Worm (Caenorhabditis elegans): ENCODE results near the gene sre-10.

The sre-10 gene

DNA sequence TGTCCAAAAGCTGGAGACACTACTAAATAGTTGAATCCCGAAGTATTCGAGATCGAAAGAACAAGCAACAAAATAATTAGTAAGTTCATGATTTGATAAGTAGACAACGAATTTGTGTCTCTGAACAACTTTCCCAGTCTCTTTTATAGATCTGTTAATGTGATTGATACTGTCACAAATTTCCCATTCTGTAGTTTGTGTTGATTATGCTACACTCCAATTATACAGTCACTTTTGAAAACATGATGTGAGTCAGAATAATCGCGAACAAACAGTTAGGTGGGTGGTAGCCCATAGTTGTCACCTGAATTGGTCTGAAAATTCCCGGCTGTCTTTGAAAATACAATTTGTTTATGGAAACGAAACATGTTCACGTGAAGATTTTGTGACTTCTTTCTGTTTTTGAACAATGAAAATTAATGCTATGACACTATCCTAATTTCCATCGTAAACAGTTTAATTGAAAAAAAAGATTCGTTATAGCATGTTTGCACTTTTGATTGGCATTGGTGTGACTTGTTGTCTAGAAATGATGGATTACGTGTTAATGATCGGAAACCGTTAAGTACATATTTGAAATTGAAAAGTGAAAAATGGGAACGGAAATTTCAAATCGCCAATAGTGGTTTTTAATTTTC, 31.2 kb downstream of the sre-10 start, which contains the start of gene ugt-41:
Gene ugt-41 (minus strand): TSS at position 119 of the 638 bp plus-strand sequence.
- TF ChIP-seq let-607 (tag; optimal IDR thresholded peaks at IDR 0.05) = no peak
- TF ChIP-seq fkh-3 (tag; optimal IDR thresholded peaks at IDR 0.05) = no peak
- no peak for TF ChIP-seq lir-1 (GFP tag; conservative IDR thresholded peaks at IDR 0.05)
- peak; percentile 85 for TF ChIP-seq unc-62 (GFP tag; optimal IDR thresholded peaks at IDR 0.05)
- TF ChIP-seq egl-18 (GFP tag; IDR thresholded peaks at IDR 0.05) = no peak
- peak; percentile 18 for TF ChIP-seq lin-40 (tag; optimal IDR thresholded peaks at IDR 0.05)
- TF ChIP-seq snpc-1.1 (tag; optimal IDR thresholded peaks at IDR 0.05; ENCODE audit: insufficient read depth) = no peak
- TF ChIP-seq nhr-80 (tag; optimal IDR thresholded peaks at IDR 0.05) = peak; percentile 42

ce11 chrV:7164210-7164609, 31.9 kb downstream of the sre-10 start, which contains the start of gene srh-83:
Gene srh-83 (plus strand): TSS chrV:7164510.
- TF ChIP-seq ekl-4 (GFP tag; IDR thresholded peaks at IDR 0.05) (no peak), efl-1 (GFP tag; optimal IDR thresholded peaks at IDR 0.05) (no peak), egrh-3 (GFP tag; IDR thresholded peaks at IDR 0.05) (no peak), madf-10 (tag; optimal IDR thresholded peaks at IDR 0.05) (no peak), mel-28 (tag; optimal IDR thresholded peaks at IDR 0.05; ENCODE audit: borderline replicate concordance) (no peak), Y53F4B.3 (GFP tag; IDR thresholded peaks at IDR 0.05) (no peak), dpl-1 (GFP tag; optimal IDR thresholded peaks at IDR 0.05) (no peak), ceh-27 (GFP tag; optimal IDR thresholded peaks at IDR 0.05) (no peak), madf-3 (GFP tag; IDR thresholded peaks at IDR 0.05) (no peak), ceh-79 (tag; optimal IDR thresholded peaks at IDR 0.05) (no peak)

DNA sequence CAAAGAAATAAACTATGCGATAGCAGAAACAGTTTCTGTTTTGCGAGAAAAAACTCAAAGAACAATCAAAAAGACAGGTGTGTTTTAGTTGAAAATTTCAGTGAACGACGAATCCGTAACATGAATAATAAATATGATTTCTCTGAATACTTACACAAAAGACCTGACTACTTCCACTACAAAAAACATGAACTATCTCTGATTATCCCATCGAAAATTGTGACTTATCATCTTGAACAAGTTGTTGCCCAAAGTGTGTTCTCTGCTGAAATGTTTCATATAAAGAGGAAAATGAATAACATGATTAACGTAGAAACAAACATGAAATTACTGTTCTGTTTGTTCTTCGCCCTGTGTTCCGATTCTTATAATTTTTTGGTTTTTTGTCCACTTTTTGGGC, 34.4 kb downstream of the sre-10 start, which contains the start of gene ugt-36:
Gene ugt-36 (plus strand): TSS at position 301 of the 400 bp plus-strand sequence.
- no peak for TF ChIP-seq ceh-79 (tag; optimal IDR thresholded peaks at IDR 0.05)
- no peak for TF ChIP-seq F57C9.4 (tag; optimal IDR thresholded peaks at IDR 0.05)
- TF ChIP-seq Y67H2A.10 (GFP tag; conservative IDR thresholded peaks at IDR 0.05) = no peak
- TF ChIP-seq C06A6.2 (GFP tag; conservative IDR thresholded peaks at IDR 0.05) = no peak
- no peak for TF ChIP-seq mxl-1 (tag; optimal IDR thresholded peaks at IDR 0.05)
- no peak for TF ChIP-seq ztf-28 (GFP tag; IDR thresholded peaks at IDR 0.05)
- no peak for TF ChIP-seq unc-130 (GFP tag; optimal IDR thresholded peaks at IDR 0.05)
- no peak for TF ChIP-seq pbrm-1 (GFP tag; IDR thresholded peaks at IDR 0.05)
- TF ChIP-seq akir-1 (GFP tag; optimal IDR thresholded peaks at IDR 0.05) = no peak
- no peak for TF ChIP-seq egrh-3 (GFP tag; IDR thresholded peaks at IDR 0.05)
- no peak for TF ChIP-seq attf-3 (GFP tag; conservative IDR thresholded peaks at IDR 0.05)
- no peak for TF ChIP-seq ztf-6 (GFP tag; IDR thresholded peaks at IDR 0.05)
- no peak for TF ChIP-seq dpff-1 (tag; optimal IDR thresholded peaks at IDR 0.05)
- no peak for TF ChIP-seq xnd-1 (tag; optimal IDR thresholded peaks at IDR 0.05)
- TF ChIP-seq F37B4.10 (GFP tag; IDR thresholded peaks at IDR 0.05) = no peak
- no peak for TF ChIP-seq ztf-22 (GFP tag; optimal IDR thresholded peaks at IDR 0.05)
- no peak for TF ChIP-seq ztf-26 (tag; optimal IDR thresholded peaks at IDR 0.05)
- no peak for TF ChIP-seq B0261.1 (tag; optimal IDR thresholded peaks at IDR 0.05)

ce11 chrV:7175201-7175600, 42.9 kb downstream of the sre-10 start, which contains the start of gene lgc-39:
Gene lgc-39 (plus strand): TSS chrV:7175501.
- TF ChIP-seq ekl-4 (GFP tag; IDR thresholded peaks at IDR 0.05) (no peak), madf-3 (GFP tag; IDR thresholded peaks at IDR 0.05) (no peak), T07F8.4 (tag; optimal IDR thresholded peaks at IDR 0.05) (no peak), hmg-20 (GFP tag; IDR thresholded peaks at IDR 0.05) (no peak), repo-1 (tag; optimal IDR thresholded peaks at IDR 0.05) (no peak), B0336.3 (GFP tag; IDR thresholded peaks at IDR 0.05) (no peak), F57A8.1 (GFP tag; optimal IDR thresholded peaks at IDR 0.05) (no peak), mel-28 (tag; optimal IDR thresholded peaks at IDR 0.05; ENCODE audit: borderline replicate concordance) (no peak), nhr-27 (tag; optimal IDR thresholded peaks at IDR 0.05) (no peak), Y67H2A.10 (GFP tag; conservative IDR thresholded peaks at IDR 0.05) (no peak), B0261.1 (tag; optimal IDR thresholded peaks at IDR 0.05) (no peak), snpc-3.4 (tag; optimal IDR thresholded peaks at IDR 0.05) (no peak), tbp1 (GFP tag; optimal IDR thresholded peaks at IDR 0.05) (no peak), ztf-3 (GFP tag; optimal IDR thresholded peaks at IDR 0.05) (no peak), ztf-6 (GFP tag; IDR thresholded peaks at IDR 0.05) (no peak), ets-4 (GFP tag; optimal IDR thresholded peaks at IDR 0.05) (no peak), dpff-1 (tag; optimal IDR thresholded peaks at IDR 0.05) (no peak)

All from whole organism, young adult.